Fruit fly (Drosophila melanogaster): ENCODE data around the gene baz.

- TF ChIP-seq acj6 (GFP tag; optimal IDR thresholded peaks at IDR 0.05), result no peak
- TF ChIP-seq CG6276 (GFP tag; optimal IDR thresholded peaks at IDR 0.05), result no peak
- no peak for TF ChIP-seq CG8632 (GFP tag; optimal IDR thresholded peaks at IDR 0.05)
- TF ChIP-seq CG3032 (tag; optimal IDR thresholded peaks at IDR 0.05), result no peak
- TF ChIP-seq cyc (GFP tag; optimal IDR thresholded peaks at IDR 0.05), result no peak
- TF ChIP-seq fkh (GFP tag; optimal IDR thresholded peaks at IDR 0.05), result no peak
- no peak for TF ChIP-seq dac (GFP tag; optimal IDR thresholded peaks at IDR 0.05)
- TF ChIP-seq Sox15 (GFP tag; optimal IDR thresholded peaks at IDR 0.05), result no peak
These were observed 20.7 kb downstream of the baz start for dm6 chrX:17180523-17180922.

Measured in whole organism, prepupa.